Worm (Caenorhabditis elegans) whole organism, young adult: ENCODE measurements around the gene rap-2.

Experiments
- F22D6.2 ChIP-seq: sonication (generic microtip); optimal IDR thresholded peaks from 2 replicates; lab custom pipeline; 2016; ENCODE audit warnings: mild to moderate bottlenecking, missing genetic modification characterization, missing compliant biosample characterization
- F39B2.1 ChIP-seq: fragments of 200-800 bp; sonication (Bioruptor generic); IDR thresholded peaks from 2 replicates; pipeline ENCODE4 v1.3.6; 2022; ENCODE audit warnings: missing genetic modification reagents, missing genetic modification characterization, missing compliant biosample characterization
- F49E8.2 ChIP-seq: sonication (generic microtip); optimal IDR thresholded peaks from 3 replicates; lab custom pipeline; 2017; ENCODE audit warnings: missing genetic modification characterization, mild to moderate bottlenecking, missing compliant biosample characterization, antibody characterized with exemption, moderate library complexity; ENCODE audit not compliant: insufficient read depth
- F55B11.4 ChIP-seq: sonication (generic microtip); optimal IDR thresholded peaks from 2 replicates; lab custom pipeline; 2016; ENCODE audit warnings: missing compliant biosample characterization, missing genetic modification characterization, borderline replicate concordance; ENCODE audit not compliant: insufficient read depth
- K11D2.4 ChIP-seq: fragments of 200-800 bp; sonication (Bioruptor generic); IDR thresholded peaks from 2 replicates; pipeline ENCODE4 v1.3.6; 2022; ENCODE audit warnings: missing genetic modification reagents, missing genetic modification characterization, missing compliant biosample characterization
- K12H6.12 ChIP-seq: fragments of 200-800 bp; sonication (Bioruptor generic); optimal IDR thresholded peaks from 2 replicates; lab custom pipeline; 2018; ENCODE audit warnings: mild to moderate bottlenecking, missing genetic modification characterization, missing compliant biosample characterization
- T26A5.8 ChIP-seq: sonication (generic microtip); optimal IDR thresholded peaks from 2 replicates; lab custom pipeline; 2016; ENCODE audit warnings: missing genetic modification characterization, missing compliant biosample characterization
- ama-1 ChIP-seq, 3 experiments: fragments of 150-350 bp in 1 of 3; sonication (generic microtip) in 2 of 3; optimal IDR thresholded peaks; 2 replicates each; lab custom pipeline; 2014 to 2018; ENCODE audit warnings: missing biosample characterization in 2 of 3, missing genetic modification characterization in 2 of 3, missing genetic modification reagents in 2 of 3
- athp-1 ChIP-seq: sonication (generic microtip); optimal IDR thresholded peaks from 2 replicates; lab custom pipeline; 2017; ENCODE audit warnings: mild to moderate bottlenecking, missing genetic modification characterization, missing compliant biosample characterization
- ceh-40 ChIP-seq: fragments of 200-800 bp; sonication (Bioruptor generic); IDR thresholded peaks from 2 replicates; pipeline ENCODE4 v1.3.6; 2022; ENCODE audit warnings: missing genetic modification characterization, missing compliant biosample characterization
- ceh-79 ChIP-seq: sonication (generic microtip); optimal IDR thresholded peaks from 2 replicates; lab custom pipeline; 2017; ENCODE audit warnings: mild to moderate bottlenecking, missing genetic modification characterization, missing compliant biosample characterization
- ceh-91 ChIP-seq: fragments of 200-800 bp; sonication (Bioruptor generic); IDR thresholded peaks from 2 replicates; pipeline ENCODE4 v1.3.6; 2022; ENCODE audit warnings: missing genetic modification reagents, missing genetic modification characterization, missing compliant biosample characterization
- dox-1 ChIP-seq: fragments of 200-800 bp; sonication (Bioruptor generic); IDR thresholded peaks from 2 replicates; pipeline ENCODE4 v1.3.6; 2022; ENCODE audit warnings: missing genetic modification reagents, missing genetic modification characterization, missing compliant biosample characterization
- him-1 ChIP-seq: sonication (generic microtip); optimal IDR thresholded peaks from 2 replicates; lab custom pipeline; 2016; ENCODE audit warnings: missing genotype, missing genetic modification reagents, missing genetic modification characterization, missing compliant biosample characterization
- hsf-1 ChIP-seq: fragments of 200-800 bp; sonication (Bioruptor generic); IDR thresholded peaks from 2 replicates; pipeline ENCODE4 v1.3.6; 2022; ENCODE audit warnings: missing genetic modification reagents, missing genetic modification characterization, missing compliant biosample characterization
- let-607 ChIP-seq, 2 experiments: fragments of 200-800 bp in 1 of 2; sonication (Bioruptor generic) in 1 of 2; sonication (generic microtip) in 1 of 2; optimal IDR thresholded peaks; 2 replicates each; lab custom pipeline; 2016 to 2018; ENCODE audit warnings: mild to moderate bottlenecking in 2 of 2, missing compliant biosample characterization in 2 of 2, missing genetic modification characterization in 2 of 2, moderate library complexity in 2 of 2, missing genotype in 1 of 2
- madf-8 ChIP-seq: fragments of 200-800 bp; sonication (Bioruptor generic); conservative IDR thresholded peaks from 2 replicates; pipeline ENCODE4 v1.3.6; 2022; ENCODE audit warnings: missing genetic modification reagents, missing genetic modification characterization, missing compliant biosample characterization
- mcd-1 ChIP-seq: fragments of 200-800 bp; sonication (Bioruptor generic); IDR thresholded peaks from 2 replicates; pipeline ENCODE4 v1.3.6; 2022; ENCODE audit warnings: missing genetic modification reagents, missing genetic modification characterization, missing compliant biosample characterization
- mel-28 ChIP-seq: sonication (generic microtip); optimal IDR thresholded peaks from 2 replicates; lab custom pipeline; 2016; ENCODE audit warnings: borderline replicate concordance, mild to moderate bottlenecking, missing genetic modification characterization, missing compliant biosample characterization
- nfya-1 ChIP-seq: sonication (generic microtip); optimal IDR thresholded peaks from 2 replicates; lab custom pipeline; 2017; ENCODE audit warnings: antibody characterized with exemption, missing compliant biosample characterization, missing genetic modification characterization, borderline replicate concordance; ENCODE audit not compliant: insufficient read depth
- nhr-27 ChIP-seq: fragments of 200-800 bp; sonication (Bioruptor generic); optimal IDR thresholded peaks from 2 replicates; lab custom pipeline; 2018; ENCODE audit warnings: mild to moderate bottlenecking, missing genetic modification characterization, moderate library complexity, missing compliant biosample characterization
- nhr-90 ChIP-seq: sonication (generic microtip); optimal IDR thresholded peaks from 2 replicates; lab custom pipeline; 2016; ENCODE audit warnings: missing genotype, mild to moderate bottlenecking, missing genetic modification characterization, missing compliant biosample characterization
- rcor-1 ChIP-seq: fragments of 200-800 bp; sonication (Bioruptor generic); IDR thresholded peaks from 2 replicates; pipeline ENCODE4 v1.3.6; 2022; ENCODE audit warnings: missing genetic modification reagents, missing genetic modification characterization, missing compliant biosample characterization
- sea-2 ChIP-seq: fragments of 200-800 bp; sonication (Bioruptor generic); IDR thresholded peaks from 2 replicates; pipeline ENCODE4 v1.3.6; 2022; ENCODE audit warnings: missing genetic modification characterization, missing compliant biosample characterization
- snpc-1.1 ChIP-seq: sonication (generic microtip); optimal IDR thresholded peaks from 2 replicates; lab custom pipeline; 2017; ENCODE audit warnings: missing genetic modification characterization, mild to moderate bottlenecking, missing compliant biosample characterization, antibody characterized with exemption, moderate library complexity, missing genotype, missing genetic modification reagents; ENCODE audit not compliant: insufficient read depth
- snpc-3.4 ChIP-seq: sonication (generic microtip); optimal IDR thresholded peaks from 2 replicates; lab custom pipeline; 2017; ENCODE audit warnings: missing genetic modification characterization, mild to moderate bottlenecking, missing compliant biosample characterization, antibody characterized with exemption, moderate library complexity, missing genotype, missing genetic modification reagents
- snpc-4 ChIP-seq, 5 experiments: fragments of 150-350 bp in 1 of 5; sonication (generic microtip) in 4 of 5; optimal IDR thresholded peaks; 2 replicates each; lab custom pipeline; 2014 to 2018; ENCODE audit warnings: missing genetic modification characterization in 5 of 5, missing biosample characterization in 3 of 5, antibody characterized with exemption in 2 of 5, mild to moderate bottlenecking in 2 of 5, missing compliant biosample characterization in 2 of 5, missing genotype in 2 of 5, moderate library complexity in 2 of 5, missing genetic modification reagents in 1 of 5
- zim-3 ChIP-seq: sonication (generic microtip); optimal IDR thresholded peaks from 2 replicates; lab custom pipeline; 2017; ENCODE audit warnings: mild to moderate bottlenecking, missing genetic modification characterization, moderate library complexity, missing compliant biosample characterization
- ztf-28 ChIP-seq: fragments of 200-800 bp; sonication (Bioruptor generic); IDR thresholded peaks from 2 replicates; pipeline ENCODE4 v1.3.6; 2022; ENCODE audit warnings: missing genetic modification reagents, missing genetic modification characterization, missing compliant biosample characterization

The rap-2 gene

ce11 chrV:15028896-15029519, 34.9 kb downstream of the rap-2 start, which contains the start of gene F14H8.8 (continued):
- TF ChIP-seq rcor-1 (GFP tag; lab: Robert Waterston, UW): peak; percentile 80
- peak; percentile 97 for TF ChIP-seq snpc-1.1 (tag; lab: Kevin White, UChicago)
- TF ChIP-seq madf-8 (GFP tag; lab: Robert Waterston, UW): peak; percentile 29; the same call in 1 of the 2 replicates
- no peak for TF ChIP-seq nhr-90 (tag; lab: Kevin White, UChicago)
- no peak for TF ChIP-seq ceh-40

DNA sequence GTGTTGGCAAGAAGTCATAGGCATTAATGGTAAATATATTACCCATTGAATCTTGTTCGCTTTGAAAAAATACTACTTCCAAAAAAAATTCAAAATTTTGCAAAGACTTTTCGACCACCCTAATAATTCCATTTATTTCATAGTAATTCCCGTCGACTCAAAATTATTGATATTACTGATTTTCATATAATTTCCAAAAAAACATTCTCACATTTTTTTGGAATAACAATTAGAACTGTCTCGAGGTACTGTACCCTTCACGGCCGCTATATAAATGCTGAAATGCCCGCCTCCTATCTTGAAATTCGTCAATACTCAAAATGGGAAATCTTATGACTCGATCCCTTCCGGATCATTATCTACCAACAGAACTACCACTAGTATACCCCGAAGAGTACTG, 40.3 kb downstream of the rap-2 start, which contains the start of gene F14H8.4:
TSS of gene F14H8.4 (plus strand) at position 301 of the 400 bp plus-strand sequence.
- TF ChIP-seq madf-8 (GFP tag; lab: Robert Waterston, UW) (no peak), sea-2 (no peak), athp-1 (tag; lab: Kevin White, UChicago) (no peak), F55B11.4 (tag; lab: Kevin White, UChicago) (no peak), K11D2.4 (GFP tag; lab: Robert Waterston, UW) (no peak), nhr-27 (tag; lab: Kevin White, UChicago) (no peak), let-607 (tag; optimal IDR thresholded peaks at IDR 0.05; lab: Kevin White, UChicago) (no peak), ceh-91 (GFP tag; lab: Robert Waterston, UW) (no peak), hsf-1 (no peak), snpc-3.4 (tag; lab: Kevin White, UChicago) (no peak), mcd-1 (GFP tag; lab: Robert Waterston, UW) (no peak), him-1 (tag; lab: Kevin White, UChicago) (no peak), ztf-28 (no peak), ceh-79 (tag; lab: Kevin White, UChicago) (no peak), snpc-1.1 (tag; lab: Kevin White, UChicago) (no peak), zim-3 (tag; lab: Kevin White, UChicago) (no peak)

ce11 chrV:15020732-15021131, 43.2 kb downstream of the rap-2 start, which contains the start of gene F14H8.5:
F14H8.5 (plus strand) TSS chrV:15021032.
- TF ChIP-seq F39B2.1 (GFP tag; lab: Robert Waterston, UW) (no peak), ceh-91 (GFP tag; lab: Robert Waterston, UW) (no peak), ama-1 (optimal IDR thresholded peaks at IDR 0.05; lab: Kevin White, UChicago) (no peak), ama-1 (GFP tag; optimal IDR thresholded peaks at IDR 0.05; lab: Kevin White, UChicago) (no peak), snpc-4 (GFP tag; optimal IDR thresholded peaks at IDR 0.05; lab: Kevin White, UChicago) (no peak), snpc-4 (tag; optimal IDR thresholded peaks at IDR 0.05; lab: Kevin White, UChicago) (no peak), ceh-79 (tag; lab: Kevin White, UChicago) (no peak), mel-28 (tag; lab: Kevin White, UChicago) (no peak)
- TF ChIP-seq, all 124 proteins: peak for 0

DNA sequence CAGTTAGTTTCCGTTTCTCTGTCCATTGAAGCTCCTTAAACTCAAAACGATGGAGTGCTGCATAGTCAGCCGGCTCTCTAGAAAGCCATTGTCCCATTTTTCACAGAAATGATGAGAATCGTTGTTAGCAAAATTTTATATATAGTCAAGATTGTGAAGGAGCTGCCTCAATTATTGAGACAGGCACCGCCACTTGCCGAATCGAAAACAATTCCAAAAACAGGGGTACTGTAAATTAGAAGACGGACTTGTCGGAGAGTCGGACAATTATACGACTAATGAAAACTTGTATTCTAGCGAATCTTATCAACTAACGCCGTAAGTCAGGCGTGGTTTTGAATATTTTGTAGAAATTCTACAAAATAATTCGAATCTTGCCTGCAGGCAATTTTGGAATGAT, 43.7 kb downstream of the rap-2 start, which contains the start of gene F14H8.2:
TSS of gene F14H8.2 (minus strand) at position 101 of the 400 bp plus-strand sequence.
- TF ChIP-seq K12H6.12 (tag; lab: Kevin White, UChicago) (no peak), athp-1 (tag; lab: Kevin White, UChicago) (no peak), snpc-4 (GFP tag; optimal IDR thresholded peaks at IDR 0.05; lab: Kevin White, UChicago) (no peak), snpc-4 (tag; optimal IDR thresholded peaks at IDR 0.05; lab: Kevin White, UChicago) (no peak), dox-1 (no peak), F49E8.2 (tag; lab: Kevin White, UChicago) (no peak), nfya-1 (no peak), F22D6.2 (tag; lab: Kevin White, UChicago) (no peak), T26A5.8 (tag; lab: Kevin White, UChicago) (no peak), sea-2 (no peak), ceh-91 (GFP tag; lab: Robert Waterston, UW) (no peak)
